Fruit fly (Drosophila melanogaster) whole organism, embryonic: Measurements from ENCODE around the gene Trl.
A peak's percentile ranks its signal among the peaks of the same experiment; 100 is the strongest.

Source experiments
- Bdp1 ChIP-seq: fragments of 200-800 bp; sonication (Bioruptor generic); optimal IDR thresholded peaks from 3 replicates; lab custom pipeline; 2016; ENCODE audit warnings: missing biosample characterization, missing genetic modification characterization
- CG10274 ChIP-seq: fragments of 200-800 bp; sonication (Bioruptor generic); optimal IDR thresholded peaks from 3 replicates; lab custom pipeline; 2017; ENCODE audit warnings: missing biosample characterization, mild to moderate bottlenecking, missing genetic modification characterization
- CG1792 ChIP-seq: fragments of 200-800 bp; sonication (Bioruptor generic); optimal IDR thresholded peaks from 2 replicates; lab custom pipeline; 2016; ENCODE audit warnings: missing biosample characterization, missing genetic modification characterization
- CG30020 ChIP-seq: fragments of 200-800 bp; optimal IDR thresholded peaks from 2 replicates; lab custom pipeline; 2019; ENCODE audit warnings: missing biosample characterization, mild to moderate bottlenecking, missing genetic modification characterization, moderate library complexity
- CG31365 ChIP-seq: fragments of 200-800 bp; sonication (Bioruptor generic); optimal IDR thresholded peaks from 2 replicates; lab custom pipeline; 2018; ENCODE audit warnings: missing biosample characterization, mild to moderate bottlenecking, missing genetic modification characterization
- CG4404 ChIP-seq: fragments of 200-800 bp; sonication (Bioruptor generic); IDR thresholded peaks from 2 replicates; pipeline ENCODE4 v1.3.6; 2022; ENCODE audit warnings: missing biosample characterization, missing genetic modification characterization
- CG4730 ChIP-seq: fragments of 200-800 bp; sonication (Bioruptor generic); IDR thresholded peaks from 2 replicates; pipeline ENCODE4 v1.3.6; 2022; ENCODE audit warnings: missing biosample characterization, missing genetic modification characterization
- CG6689 ChIP-seq: fragments of 200-800 bp; sonication (Bioruptor generic); IDR thresholded peaks from 2 replicates; pipeline ENCODE4 v1.3.6; 2022; ENCODE audit warnings: missing biosample characterization, missing genetic modification characterization
- CG6765 ChIP-seq: fragments of 200-800 bp; sonication (Bioruptor generic); optimal IDR thresholded peaks from 3 replicates; lab custom pipeline; 2017; ENCODE audit warnings: missing biosample characterization, mild to moderate bottlenecking, missing genetic modification characterization
- CG7963 ChIP-seq: fragments of 200-800 bp; sonication (Bioruptor generic); IDR thresholded peaks from 3 replicates; pipeline ENCODE4 v1.3.6; 2022; ENCODE audit warnings: missing biosample characterization, missing genetic modification characterization; ENCODE audit not compliant: partially characterized antibody
- CG8388 ChIP-seq: fragments of 200-800 bp; sonication (Bioruptor generic); optimal IDR thresholded peaks from 2 replicates; lab custom pipeline; 2019; ENCODE audit warnings: missing biosample characterization, mild to moderate bottlenecking, missing genetic modification characterization, moderate library complexity
- CG9817 ChIP-seq: fragments of 200-800 bp; sonication (Bioruptor generic); optimal IDR thresholded peaks from 2 replicates; lab custom pipeline; 2018; ENCODE audit warnings: missing biosample characterization, mild to moderate bottlenecking, missing genetic modification characterization, moderate library complexity
- CrebB ChIP-seq: fragments of 200-800 bp; sonication (Bioruptor generic); optimal IDR thresholded peaks from 3 replicates; lab custom pipeline; 2018; ENCODE audit warnings: missing biosample characterization, mild to moderate bottlenecking, missing genetic modification characterization
- Dad ChIP-seq: fragments of 200-800 bp; sonication (Bioruptor generic); optimal IDR thresholded peaks from 3 replicates; lab custom pipeline; 2016; ENCODE audit warnings: missing biosample characterization, missing genetic modification characterization
- Dp ChIP-seq: fragments of 200-800 bp; sonication (Bioruptor generic); optimal IDR thresholded peaks from 2 replicates; lab custom pipeline; 2018; ENCODE audit warnings: missing biosample characterization, mild to moderate bottlenecking, missing genetic modification characterization, moderate library complexity
- Drgx ChIP-seq: fragments of 200-800 bp; sonication (Bioruptor generic); IDR thresholded peaks from 2 replicates; pipeline ENCODE4 v1.3.6; 2022; ENCODE audit warnings: missing biosample characterization, missing genetic modification characterization
- Hsf ChIP-seq: fragments of 200-800 bp; sonication (Bioruptor generic); optimal IDR thresholded peaks from 3 replicates; lab custom pipeline; 2016; ENCODE audit warnings: missing biosample characterization, missing genetic modification characterization
- Lpt ChIP-seq: fragments of >200 bp; optimal IDR thresholded peaks from 2 replicates; lab custom pipeline; 2018; ENCODE audit warnings: missing biosample characterization, missing genetic modification characterization
- Nf-YA ChIP-seq: fragments of 200-800 bp; sonication (Bioruptor generic); IDR thresholded peaks from 2 replicates; pipeline ENCODE4 v1.3.6; 2022; ENCODE audit warnings: missing biosample characterization, missing genetic modification characterization
- Optix ChIP-seq: fragments of 200-800 bp; sonication (Bioruptor generic); IDR thresholded peaks from 3 replicates; pipeline ENCODE4 v1.3.6; 2022; ENCODE audit warnings: missing biosample characterization, missing genetic modification characterization
- TFAM ChIP-seq: fragments of 200-800 bp; sonication (Bioruptor generic); optimal IDR thresholded peaks from 2 replicates; lab custom pipeline; 2017; ENCODE audit warnings: missing biosample characterization, missing genetic modification characterization, inconsistent platforms
- YL-1 ChIP-seq: fragments of 200-800 bp; sonication (Bioruptor generic); optimal IDR thresholded peaks from 3 replicates; lab custom pipeline; 2017; ENCODE audit warnings: missing biosample characterization, mild to moderate bottlenecking, missing genetic modification characterization
- amos ChIP-seq: fragments of 200-800 bp; sonication (Bioruptor generic); IDR thresholded peaks from 2 replicates; pipeline ENCODE4 v1.3.6; 2022; ENCODE audit warnings: missing biosample characterization, missing genetic modification characterization; ENCODE audit not compliant: partially characterized antibody
- bowl ChIP-seq: fragments of 200-800 bp; sonication (Bioruptor generic); IDR thresholded peaks from 2 replicates; pipeline ENCODE4 v1.3.6; 2022; ENCODE audit warnings: missing biosample characterization, missing genetic modification characterization
- chinmo ChIP-seq: fragments of 200-800 bp; sonication (Bioruptor generic); IDR thresholded peaks from 4 replicates; pipeline ENCODE4 v1.3.6; 2022; ENCODE audit warnings: missing biosample characterization, missing genetic modification characterization; ENCODE audit not compliant: partially characterized antibody
- chn ChIP-seq: fragments of 200-800 bp; sonication (Bioruptor generic); optimal IDR thresholded peaks from 2 replicates; lab custom pipeline; 2016; ENCODE audit warnings: missing biosample characterization, missing genetic modification characterization
- crp ChIP-seq, 2 experiments: fragments of 200-800 bp; sonication (Bioruptor generic); optimal IDR thresholded peaks; 2 replicates in 1 of 2; 3 replicates in 1 of 2; lab custom pipeline; 2017; ENCODE audit warnings: missing biosample characterization in 2 of 2, missing genetic modification characterization in 2 of 2, mild to moderate bottlenecking in 1 of 2, moderate library complexity in 1 of 2
- da ChIP-seq: fragments of 200-800 bp; sonication (Bioruptor generic); optimal IDR thresholded peaks from 2 replicates; lab custom pipeline; 2016; ENCODE audit warnings: missing biosample characterization, missing genetic modification characterization
- dan ChIP-seq: fragments of 200-800 bp; sonication (Bioruptor generic); IDR thresholded peaks from 2 replicates; pipeline ENCODE4 v1.3.6; 2022; ENCODE audit warnings: missing biosample characterization, missing genetic modification characterization
- fd102C ChIP-seq: fragments of 200-800 bp; sonication (Bioruptor generic); optimal IDR thresholded peaks from 2 replicates; lab custom pipeline; 2018; ENCODE audit warnings: missing biosample characterization, mild to moderate bottlenecking, missing genetic modification characterization, moderate library complexity
- grn ChIP-seq: fragments of 200-800 bp; sonication (Bioruptor generic); optimal IDR thresholded peaks from 3 replicates; lab custom pipeline; 2017; ENCODE audit warnings: missing biosample characterization, missing genetic modification characterization
- hkb ChIP-seq, 2 experiments: fragments of 200-800 bp in 1 of 2; fragments of >200 bp in 1 of 2; sonication (Bioruptor generic) in 1 of 2; IDR thresholded peaks in 1 of 2; optimal IDR thresholded peaks in 1 of 2; 2 replicates each; pipeline versions ENCODE4 v1.3.6 to Lab custom; 2017 to 2022; ENCODE audit warnings: missing biosample characterization in 1 of 2, missing genetic modification characterization in 1 of 2
- jumu ChIP-seq: fragments of 200-800 bp; sonication (Bioruptor generic); optimal IDR thresholded peaks from 3 replicates; lab custom pipeline; 2016; ENCODE audit warnings: missing biosample characterization, missing genetic modification characterization
- knrl ChIP-seq: fragments of 200-800 bp; sonication (Bioruptor generic); IDR thresholded peaks from 3 replicates; pipeline ENCODE4 v1.3.6; 2022; ENCODE audit warnings: missing biosample characterization, missing genetic modification characterization; ENCODE audit not compliant: partially characterized antibody
- otp ChIP-seq: fragments of 200-800 bp; sonication (Bioruptor generic); IDR thresholded peaks from 3 replicates; pipeline ENCODE4, ENCODE4 v1.3.6; 2022; ENCODE audit warnings: missing biosample characterization, missing genetic modification characterization
- pan ChIP-seq, 4 experiments: fragments of >200 bp in 3 of 4; fragments of 200-800 bp in 1 of 4; sonication (Bioruptor generic) in 1 of 4; optimal IDR thresholded peaks in 3 of 4; IDR thresholded peaks in 1 of 4; 2 replicates each; pipeline versions ENCODE4 v1.3.6 to Lab custom; 2017 to 2022; ENCODE audit warnings: missing biosample characterization in 2 of 4, missing genetic modification characterization in 2 of 4, mixed read lengths in 1 of 4
- pnt ChIP-seq: fragments of 200-800 bp; sonication (Bioruptor generic); optimal IDR thresholded peaks from 3 replicates; lab custom pipeline; 2016; ENCODE audit warnings: missing biosample characterization, missing genetic modification characterization
- pros ChIP-seq: fragments of 200-800 bp; sonication (Bioruptor generic); optimal IDR thresholded peaks from 3 replicates; lab custom pipeline; 2019; ENCODE audit warnings: missing biosample characterization, mild to moderate bottlenecking, missing genetic modification characterization, moderate library complexity
- schlank ChIP-seq: fragments of 200-800 bp; sonication (Bioruptor generic); optimal IDR thresholded peaks from 2 replicates; lab custom pipeline; 2018; ENCODE audit warnings: missing biosample characterization, mild to moderate bottlenecking, missing genetic modification characterization
- sisA ChIP-seq: fragments of 200-800 bp; sonication (Bioruptor generic); IDR thresholded peaks from 2 replicates; pipeline ENCODE4 v1.3.6; 2022; ENCODE audit warnings: missing biosample characterization, missing genetic modification characterization
- slp2 ChIP-seq: fragments of 200-800 bp; sonication (Bioruptor generic); optimal IDR thresholded peaks from 2 replicates; lab custom pipeline; 2016; ENCODE audit warnings: missing biosample characterization, missing genetic modification characterization
- sr ChIP-seq: fragments of 200-800 bp; sonication (Bioruptor generic); IDR thresholded peaks from 3 replicates; pipeline ENCODE4 v1.3.6; 2022; ENCODE audit warnings: missing biosample characterization, missing genetic modification characterization
- stc ChIP-seq: fragments of 200-800 bp; sonication (Bioruptor generic); IDR thresholded peaks from 2 replicates; pipeline ENCODE4 v1.3.6; 2022; ENCODE audit warnings: missing biosample characterization, missing genetic modification characterization
- tap ChIP-seq: fragments of 200-800 bp; optimal IDR thresholded peaks from 3 replicates; lab custom pipeline; 2019; ENCODE audit warnings: missing biosample characterization, mild to moderate bottlenecking, missing genetic modification characterization, moderate library complexity
- unc-4 ChIP-seq: fragments of 200-800 bp; sonication (Bioruptor generic); IDR thresholded peaks from 2 replicates; pipeline ENCODE4 v1.3.6; 2022; ENCODE audit warnings: missing biosample characterization, missing genetic modification characterization; ENCODE audit not compliant: partially characterized antibody
- wor ChIP-seq: fragments of 200-800 bp; sonication (Bioruptor generic); IDR thresholded peaks from 2 replicates; pipeline ENCODE4 v1.3.6; 2022; ENCODE audit warnings: missing biosample characterization, missing genetic modification characterization
- zf30C ChIP-seq: fragments of 200-800 bp; sonication (Bioruptor generic); optimal IDR thresholded peaks from 3 replicates; lab custom pipeline; 2018; ENCODE audit warnings: missing biosample characterization, mild to moderate bottlenecking, missing genetic modification characterization

Trl gene

dm6 chr3L:14761837-14762785, 1.3 kb upstream of the Trl start, which contains the start of the genes Tsen34 and Mgat4a (continued):
- TF ChIP-seq CrebB (tag; lab: Kevin White, UChicago) (peak; percentile 55), grn (GFP tag; lab: Kevin White, UChicago) (no peak), CG8388 (GFP tag; lab: Kevin White, UChicago) (peak; percentile 87), CG10274 (GFP tag; lab: Kevin White, UChicago) (no peak), CG30020 (tag; lab: Kevin White, UChicago) (peak; percentile 9), wor (GFP tag; lab: Robert Waterston, UW) (no peak), pnt (GFP tag; lab: Kevin White, UChicago) (no peak), crp (GFP tag; optimal IDR thresholded peaks at IDR 0.05; lab: Kevin White, UChicago) (peak in 1 of 2 experiments; percentile 39), pros (no peak), dan (GFP tag; lab: Robert Waterston, UW) (no peak), Lpt (GFP tag; lab: Kevin White, UChicago) (no peak), Drgx (GFP tag; lab: Robert Waterston, UW) (no peak), Dp (GFP tag; lab: Kevin White, UChicago) (peak; percentile 49), CG6689 (no peak), hkb (optimal IDR thresholded peaks at IDR 0.05; lab: Kevin White, UChicago) (no peak), hkb (GFP tag; IDR thresholded peaks at IDR 0.05; lab: Robert Waterston, UW) (0 out of 2 replicates have a peak, but pooled peaks have one; percentile 28), CG6765 (GFP tag; lab: Kevin White, UChicago) (peak; percentile 56), YL-1 (GFP tag; lab: Kevin White, UChicago) (peak; percentile 61), bowl (GFP tag; lab: Robert Waterston, UW) (no peak), Dad (GFP tag; lab: Kevin White, UChicago) (peak; percentile 46), knrl (GFP tag; lab: Robert Waterston, UW) (peak; percentile 55; the same call in 2 of the 3 replicates), da (GFP tag; lab: Kevin White, UChicago) (no peak), chn (GFP tag; lab: Kevin White, UChicago) (no peak), CG4730 (no peak), otp (GFP tag; lab: Robert Waterston, UW) (peak; percentile 8; the same call in 1 of the 3 replicates), CG4404 (GFP tag; lab: Robert Waterston, UW) (no peak), CG9817 (tag; lab: Kevin White, UChicago) (peak; percentile 22), chinmo (GFP tag; lab: Robert Waterston, UW) (0 out of 4 replicates have a peak, but pooled peaks have one; percentile 65), Hsf (GFP tag; lab: Kevin White, UChicago) (peak; percentile 24), unc-4 (GFP tag; lab: Robert Waterston, UW) (peak; percentile 66), sr (GFP tag; lab: Robert Waterston, UW) (peak; percentile 87), pan (optimal IDR thresholded peaks at IDR 0.05; lab: Kevin White, UChicago) (no peak), pan (GFP tag; optimal IDR thresholded peaks at IDR 0.05 in 1 of 2, IDR thresholded peaks at IDR 0.05 in 1 of 2) (peak in 1 of 2 experiments; percentile 24), TFAM (GFP tag; lab: Kevin White, UChicago) (no peak), stc (GFP tag; lab: Robert Waterston, UW) (no peak), CG31365 (no peak), Bdp1 (peak; percentile 19), CG7963 (peak; percentile 41; the same call in 2 of the 3 replicates), schlank (peak; percentile 82), sisA (no peak), Nf-YA (GFP tag; lab: Robert Waterston, UW) (0 out of 2 replicates have a peak, but pooled peaks have one; percentile 38), slp2 (GFP tag; lab: Kevin White, UChicago) (no peak), CG1792 (peak; percentile 58), Optix (GFP tag; lab: Robert Waterston, UW) (no peak), fd102C (no peak), zf30C (no peak), tap (tag; lab: Kevin White, UChicago) (peak; percentile 15), amos (GFP tag; lab: Robert Waterston, UW) (peak; percentile 64; the same call in 1 of the 2 replicates), jumu (GFP tag; lab: Kevin White, UChicago) (no peak)
